Fruit fly (Drosophila melanogaster): ENCODE results near the gene Dpm1.
A peak's percentile ranks its signal among the peaks of the same experiment; 100 is the strongest.

Dpm1 gene

dm6 chr2L:19489997-19490461 is 36.1 kb downstream of the Dpm1 start, which contains the start of the genes CG10194 and CG18094 (continued):
- TF ChIP-seq CG10669 (GFP tag; optimal IDR thresholded peaks at IDR 0.05): no peak
- no peak for TF ChIP-seq Blimp-1 (GFP tag; optimal IDR thresholded peaks at IDR 0.05)
- TF ChIP-seq fd59A (GFP tag; optimal IDR thresholded peaks at IDR 0.05): no peak
- TF ChIP-seq Sox14 (GFP tag; optimal IDR thresholded peaks at IDR 0.05): no peak
- TF ChIP-seq CG32006 (GFP tag; optimal IDR thresholded peaks at IDR 0.05): no peak
- no peak for TF ChIP-seq dsx (GFP tag; optimal IDR thresholded peaks at IDR 0.05; ENCODE audit: poor library complexity, severe bottlenecking)
- TF ChIP-seq CG34406 (GFP tag; optimal IDR thresholded peaks at IDR 0.05): peak; percentile 57
- no peak for TF ChIP-seq CG6808 (GFP tag; optimal IDR thresholded peaks at IDR 0.05)
- TF ChIP-seq CG8632 (GFP tag; optimal IDR thresholded peaks at IDR 0.05): peak; percentile 59
- no peak for TF ChIP-seq achi (GFP tag; optimal IDR thresholded peaks at IDR 0.05)
- no peak for TF ChIP-seq Gug (GFP tag; IDR thresholded peaks at IDR 0.05)
- no peak for TF ChIP-seq CG6276 (GFP tag; optimal IDR thresholded peaks at IDR 0.05)
- TF ChIP-seq Ets96B (tag; optimal IDR thresholded peaks at IDR 0.05): no peak
- peak; percentile 11 for TF ChIP-seq Sox15 (GFP tag; optimal IDR thresholded peaks at IDR 0.05)
- no peak for TF ChIP-seq spab (GFP tag; optimal IDR thresholded peaks at IDR 0.05)
- TF ChIP-seq Hr4 (GFP tag; optimal IDR thresholded peaks at IDR 0.05): peak; percentile 71
- no peak for TF ChIP-seq Lpt (GFP tag; optimal IDR thresholded peaks at IDR 0.05)
- no peak for TF ChIP-seq CG7368 (GFP tag; optimal IDR thresholded peaks at IDR 0.05)
- TF ChIP-seq Smox (GFP tag; optimal IDR thresholded peaks at IDR 0.05): no peak
- TF ChIP-seq CG8319 (GFP tag; optimal IDR thresholded peaks at IDR 0.05): peak; percentile 7
- no peak for TF ChIP-seq pdm3 (GFP tag; optimal IDR thresholded peaks at IDR 0.05)
- no peak for TF ChIP-seq Hr39 (GFP tag; optimal IDR thresholded peaks at IDR 0.05)
- peak; percentile 25; the same call in 1 of the 2 replicates for TF ChIP-seq CG11294 (GFP tag; IDR thresholded peaks at IDR 0.05)
- peak; percentile 78 for TF ChIP-seq esn (GFP tag; optimal IDR thresholded peaks at IDR 0.05)
- no peak for TF ChIP-seq CG1621 (tag; optimal IDR thresholded peaks at IDR 0.05)
- peak; percentile 62 for TF ChIP-seq CG6792 (GFP tag; optimal IDR thresholded peaks at IDR 0.05)
- TF ChIP-seq CG8119 (GFP tag; IDR thresholded peaks at IDR 0.05): peak; percentile 60; the same call in 2 of the 3 replicates
- TF ChIP-seq dac (GFP tag; optimal IDR thresholded peaks at IDR 0.05): no peak
- peak; percentile 60 for TF ChIP-seq cyc (GFP tag; optimal IDR thresholded peaks at IDR 0.05)
- peak; percentile 48; the same call in 1 of the 2 replicates for TF ChIP-seq CG15336 (GFP tag; IDR thresholded peaks at IDR 0.05)
- TF ChIP-seq CG31627 (GFP tag; optimal IDR thresholded peaks at IDR 0.05): peak; percentile 49
- 0 out of 3 replicates have a peak, but pooled peaks have one; percentile 10 for TF ChIP-seq CG6163 (GFP tag; IDR thresholded peaks at IDR 0.05)
- peak; percentile 53 for TF ChIP-seq lz (GFP tag; optimal IDR thresholded peaks at IDR 0.05)
- TF ChIP-seq fkh (GFP tag; optimal IDR thresholded peaks at IDR 0.05): no peak
- no peak for TF ChIP-seq Eip75B (GFP tag; optimal IDR thresholded peaks at IDR 0.05)
- TF ChIP-seq svp (GFP tag): peak; percentile 86
- TF ChIP-seq Hr38 (GFP tag; optimal IDR thresholded peaks at IDR 0.05): no peak

DNA sequence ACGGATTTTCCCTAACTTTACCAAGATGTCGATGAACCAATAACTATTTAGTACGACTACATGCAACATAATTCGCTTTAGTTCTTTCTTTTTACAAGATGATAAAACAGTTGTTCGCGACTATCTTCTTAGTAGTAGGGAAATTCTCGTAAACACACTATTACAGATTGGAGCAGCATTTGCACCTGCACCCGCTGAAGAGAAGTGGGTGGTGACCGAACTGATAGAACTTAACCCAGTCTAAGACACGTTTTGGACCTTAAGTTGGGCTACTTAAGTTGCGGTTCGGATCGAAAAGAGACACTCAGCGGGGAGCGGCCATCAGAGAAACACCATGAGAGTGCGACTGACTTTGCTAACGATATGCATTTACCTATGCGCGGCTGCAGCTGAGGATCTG is 39.0 kb downstream of the Dpm1 start, which contains the start of gene CG13083:
Gene CG13083 (plus strand): TSS at position 301 of the 400 bp plus-strand sequence.
- no peak for TF ChIP-seq Sox102F (GFP tag; optimal IDR thresholded peaks at IDR 0.05)
- TF ChIP-seq Sox15 (GFP tag; optimal IDR thresholded peaks at IDR 0.05): no peak
- no peak for TF ChIP-seq CG11762 (GFP tag; optimal IDR thresholded peaks at IDR 0.05; ENCODE audit: insufficient read depth)
- TF ChIP-seq CG10669 (GFP tag; optimal IDR thresholded peaks at IDR 0.05): no peak
- TF ChIP-seq dsx (GFP tag; optimal IDR thresholded peaks at IDR 0.05; ENCODE audit: poor library complexity, severe bottlenecking): no peak
- TF ChIP-seq esn (GFP tag; optimal IDR thresholded peaks at IDR 0.05): no peak
- TF ChIP-seq Hr38 (GFP tag; optimal IDR thresholded peaks at IDR 0.05): no peak
- TF ChIP-seq cyc (GFP tag; optimal IDR thresholded peaks at IDR 0.05): no peak
- no peak for TF ChIP-seq topi (GFP tag; optimal IDR thresholded peaks at IDR 0.05)
- no peak for TF ChIP-seq OdsH (GFP tag; optimal IDR thresholded peaks at IDR 0.05)
- TF ChIP-seq spab (GFP tag; optimal IDR thresholded peaks at IDR 0.05): no peak
- no peak for TF ChIP-seq dac (GFP tag; optimal IDR thresholded peaks at IDR 0.05)
- no peak for TF ChIP-seq CG6808 (GFP tag; optimal IDR thresholded peaks at IDR 0.05)
- TF ChIP-seq Ets21C (GFP tag; optimal IDR thresholded peaks at IDR 0.05): no peak
- TF ChIP-seq CG3919 (GFP tag; optimal IDR thresholded peaks at IDR 0.05): no peak
- TF ChIP-seq CG11294 (GFP tag; IDR thresholded peaks at IDR 0.05): no peak

All from whole organism, prepupa.